Fruit fly (Drosophila melanogaster) whole organism, embryonic: ENCODE measurements around the gene ps.

Source experiments
- Ada2b ChIP-seq: fragments of 200-800 bp; sonication (Bioruptor generic); IDR thresholded peaks from 2 replicates; pipeline ENCODE4 v1.3.6; 2022; ENCODE audit warnings: missing biosample characterization, missing genetic modification characterization
- CG10209 ChIP-seq: fragments of 200-800 bp; sonication (Bioruptor generic); optimal IDR thresholded peaks from 3 replicates; lab custom pipeline; 2017; ENCODE audit warnings: missing biosample characterization, mild to moderate bottlenecking, missing genetic modification characterization, missing genetic modification reagents
- CG10267 ChIP-seq: fragments of 200-800 bp; sonication (Bioruptor generic); optimal IDR thresholded peaks from 2 replicates; lab custom pipeline; 2018; ENCODE audit warnings: missing biosample characterization, mild to moderate bottlenecking, missing genetic modification characterization, moderate library complexity
- CG10959 ChIP-seq: fragments of 200-800 bp; sonication (Bioruptor generic); IDR thresholded peaks from 2 replicates; pipeline ENCODE4 v1.3.6; 2022; ENCODE audit warnings: missing biosample characterization, missing genetic modification characterization
- CG11723 ChIP-seq: fragments of 200-800 bp; sonication (Bioruptor generic); optimal IDR thresholded peaks from 2 replicates; lab custom pipeline; 2017; ENCODE audit warnings: missing biosample characterization, mild to moderate bottlenecking, missing genetic modification characterization
- CG12071 ChIP-seq: fragments of 200-800 bp; sonication (Bioruptor generic); optimal IDR thresholded peaks from 3 replicates; lab custom pipeline; 2018; ENCODE audit warnings: missing biosample characterization, mild to moderate bottlenecking, missing genetic modification characterization
- CG13775 ChIP-seq: fragments of 200-800 bp; sonication (Bioruptor generic); optimal IDR thresholded peaks from 3 replicates; lab custom pipeline; 2017; ENCODE audit warnings: missing biosample characterization, mild to moderate bottlenecking, missing genetic modification characterization
- CG15073 ChIP-seq: fragments of 200-800 bp; sonication (Bioruptor generic); optimal IDR thresholded peaks from 2 replicates; lab custom pipeline; 2016; ENCODE audit warnings: missing biosample characterization, missing genetic modification characterization
- CG16815 ChIP-seq: fragments of 200-800 bp; sonication (Bioruptor generic); optimal IDR thresholded peaks from 3 replicates; lab custom pipeline; 2017; ENCODE audit warnings: missing biosample characterization, mild to moderate bottlenecking, missing genetic modification characterization
- CG16863 ChIP-seq: fragments of 200-800 bp; sonication (Bioruptor generic); optimal IDR thresholded peaks from 3 replicates; lab custom pipeline; 2016; ENCODE audit warnings: missing biosample characterization, missing genetic modification characterization
- CG17361 ChIP-seq: fragments of 200-800 bp; sonication (Bioruptor generic); IDR thresholded peaks from 3 replicates; pipeline ENCODE4 v1.3.6; 2022; ENCODE audit warnings: missing biosample characterization, missing genetic modification characterization
- CG18599 ChIP-seq: fragments of 200-800 bp; sonication (Bioruptor generic); optimal IDR thresholded peaks from 3 replicates; lab custom pipeline; 2017; ENCODE audit warnings: missing biosample characterization, missing genetic modification characterization, mild to moderate bottlenecking, moderate library complexity, missing genetic modification reagents
- CG3065 ChIP-seq: fragments of 200-800 bp; sonication (Bioruptor generic); optimal IDR thresholded peaks from 2 replicates; lab custom pipeline; 2016; ENCODE audit warnings: missing biosample characterization, missing genetic modification characterization
- CG3407 ChIP-seq: fragments of 200-800 bp; sonication (Bioruptor generic); optimal IDR thresholded peaks from 2 replicates; lab custom pipeline; 2018; ENCODE audit warnings: missing biosample characterization, mild to moderate bottlenecking, missing genetic modification characterization
- CG6813 ChIP-seq: fragments of 200-800 bp; sonication (Bioruptor generic); optimal IDR thresholded peaks from 2 replicates; lab custom pipeline; 2017; ENCODE audit warnings: missing biosample characterization, missing genetic modification characterization, mild to moderate bottlenecking, moderate library complexity, missing genetic modification reagents
- CG7839 ChIP-seq: fragments of 200-800 bp; sonication (Bioruptor generic); optimal IDR thresholded peaks from 3 replicates; lab custom pipeline; 2018; ENCODE audit warnings: missing biosample characterization, mild to moderate bottlenecking, missing genetic modification characterization, moderate library complexity
- CG7987 ChIP-seq: fragments of 200-800 bp; sonication (Bioruptor generic); optimal IDR thresholded peaks from 2 replicates; lab custom pipeline; 2018; ENCODE audit warnings: missing biosample characterization, mild to moderate bottlenecking, missing genetic modification characterization, moderate library complexity
- CG8765 ChIP-seq: fragments of 200-800 bp; sonication (Bioruptor generic); IDR thresholded peaks from 2 replicates; pipeline ENCODE4 v1.3.6; 2022; ENCODE audit warnings: missing biosample characterization, missing genetic modification characterization
- CG8944 ChIP-seq: fragments of 200-800 bp; sonication (Bioruptor generic); optimal IDR thresholded peaks from 3 replicates; lab custom pipeline; 2016; ENCODE audit warnings: missing biosample characterization, missing genetic modification characterization
- CG9437 ChIP-seq: fragments of 200-800 bp; sonication (Bioruptor generic); optimal IDR thresholded peaks from 2 replicates; lab custom pipeline; 2018; ENCODE audit warnings: missing biosample characterization, mild to moderate bottlenecking, missing genetic modification characterization
- CG9817 ChIP-seq: fragments of 200-800 bp; sonication (Bioruptor generic); optimal IDR thresholded peaks from 2 replicates; lab custom pipeline; 2018; ENCODE audit warnings: missing biosample characterization, mild to moderate bottlenecking, missing genetic modification characterization, moderate library complexity
- CTCF ChIP-seq: fragments of 200-800 bp; sonication (Bioruptor generic); optimal IDR thresholded peaks from 2 replicates; lab custom pipeline; 2017; ENCODE audit warnings: missing biosample characterization, mild to moderate bottlenecking, missing genetic modification characterization, moderate library complexity
- CkIIα-i1 ChIP-seq: fragments of 200-800 bp; sonication (Bioruptor generic); IDR thresholded peaks from 2 replicates; pipeline ENCODE4 v1.3.6; 2022; ENCODE audit warnings: missing biosample characterization, missing genetic modification characterization
- CrebB ChIP-seq: fragments of 200-800 bp; sonication (Bioruptor generic); optimal IDR thresholded peaks from 3 replicates; lab custom pipeline; 2018; ENCODE audit warnings: missing biosample characterization, mild to moderate bottlenecking, missing genetic modification characterization
- HLH4C ChIP-seq: fragments of 200-800 bp; sonication (Bioruptor generic); IDR thresholded peaks from 3 replicates; pipeline ENCODE4 v1.3.6; 2022; ENCODE audit warnings: missing biosample characterization, missing genetic modification characterization; ENCODE audit not compliant: partially characterized antibody
- Hr78 ChIP-seq, 2 experiments: fragments of 200-800 bp in 1 of 2; fragments of >200 bp in 1 of 2; sonication (Bioruptor generic) in 1 of 2; optimal IDR thresholded peaks; 2 replicates each; lab custom pipeline; 2017 to 2019; ENCODE audit warnings: missing biosample characterization in 2 of 2, missing genetic modification characterization in 2 of 2, mild to moderate bottlenecking in 1 of 2, moderate library complexity in 1 of 2
- Nf-YC ChIP-seq: fragments of 200-800 bp; optimal IDR thresholded peaks from 3 replicates; lab custom pipeline; 2019; ENCODE audit warnings: missing biosample characterization, mild to moderate bottlenecking, missing genetic modification characterization, moderate library complexity
- Rfx ChIP-seq: fragments of 200-800 bp; sonication (Bioruptor generic); IDR thresholded peaks from 2 replicates; pipeline ENCODE4 v1.3.6; 2022; ENCODE audit warnings: missing biosample characterization, missing genetic modification characterization
- Xrp1 ChIP-seq: fragments of 200-800 bp; sonication (Bioruptor generic); IDR thresholded peaks from 2 replicates; pipeline ENCODE4 v1.3.6; 2022; ENCODE audit warnings: missing biosample characterization, missing genetic modification characterization
- ase ChIP-seq: fragments of 200-800 bp; sonication (Bioruptor generic); IDR thresholded peaks from 3 replicates; pipeline ENCODE4 v1.3.6; 2022; ENCODE audit warnings: missing biosample characterization, missing genetic modification characterization
- az2 ChIP-seq: fragments of 200-800 bp; sonication (Bioruptor generic); optimal IDR thresholded peaks from 3 replicates; lab custom pipeline; 2016; ENCODE audit warnings: missing biosample characterization, missing genetic modification characterization
- bigmax ChIP-seq: fragments of 200-800 bp; sonication (Bioruptor generic); optimal IDR thresholded peaks from 2 replicates; lab custom pipeline; 2018; ENCODE audit warnings: missing biosample characterization, mild to moderate bottlenecking, missing genetic modification characterization
- btn ChIP-seq: fragments of 200-800 bp; sonication (Bioruptor generic); optimal IDR thresholded peaks from 2 replicates; lab custom pipeline; 2016; ENCODE audit warnings: missing biosample characterization, missing genetic modification characterization
- cato ChIP-seq: fragments of 200-800 bp; sonication (Bioruptor generic); optimal IDR thresholded peaks from 2 replicates; lab custom pipeline; 2016; ENCODE audit warnings: missing biosample characterization, missing genetic modification characterization, borderline replicate concordance
- caup ChIP-seq: fragments of 200-800 bp; sonication (Bioruptor generic); optimal IDR thresholded peaks from 3 replicates; lab custom pipeline; 2017; ENCODE audit warnings: missing biosample characterization, mild to moderate bottlenecking, missing genetic modification characterization, moderate library complexity; ENCODE audit not compliant: severe bottlenecking
- cwo ChIP-seq: fragments of 200-800 bp; sonication (Bioruptor generic); optimal IDR thresholded peaks from 3 replicates; lab custom pipeline; 2017; ENCODE audit warnings: missing biosample characterization, missing genetic modification characterization, mild to moderate bottlenecking, moderate library complexity, missing genetic modification reagents
- gsb ChIP-seq: fragments of 200-800 bp; sonication (Bioruptor generic); IDR thresholded peaks from 2 replicates; pipeline ENCODE4 v1.3.6; 2022; ENCODE audit warnings: missing biosample characterization, missing genetic modification characterization
- h ChIP-seq: fragments of >200 bp; optimal IDR thresholded peaks from 2 replicates; lab custom pipeline; 2017
- inv ChIP-seq: fragments of 200-800 bp; sonication (Bioruptor generic); IDR thresholded peaks from 2 replicates; pipeline ENCODE4 v1.3.6; 2022; ENCODE audit warnings: missing biosample characterization, missing genetic modification characterization; ENCODE audit not compliant: partially characterized antibody
- ken ChIP-seq: fragments of 200-800 bp; sonication (Bioruptor generic); IDR thresholded peaks from 3 replicates; pipeline ENCODE4 v1.3.6; 2022; ENCODE audit warnings: missing biosample characterization, missing genetic modification characterization
- nmo ChIP-seq: fragments of 200-800 bp; sonication (Bioruptor generic); optimal IDR thresholded peaks from 2 replicates; lab custom pipeline; 2018; ENCODE audit warnings: missing biosample characterization, mild to moderate bottlenecking, missing genetic modification characterization, moderate library complexity
- oc ChIP-seq: fragments of 200-800 bp; sonication (Bioruptor generic); optimal IDR thresholded peaks from 2 replicates; lab custom pipeline; 2018; ENCODE audit warnings: missing biosample characterization, mild to moderate bottlenecking, missing genetic modification characterization, moderate library complexity
- phol ChIP-seq: fragments of 200-800 bp; sonication (Bioruptor generic); optimal IDR thresholded peaks from 3 replicates; lab custom pipeline; 2018; ENCODE audit warnings: missing biosample characterization, mild to moderate bottlenecking, missing genetic modification characterization, moderate library complexity
- pnt ChIP-seq: fragments of 200-800 bp; sonication (Bioruptor generic); optimal IDR thresholded peaks from 3 replicates; lab custom pipeline; 2016; ENCODE audit warnings: missing biosample characterization, missing genetic modification characterization
- sens ChIP-seq: fragments of 200-800 bp; sonication (Bioruptor generic); peaks from one replicate; lab custom pipeline; 2016; ENCODE audit warnings: missing biosample characterization, missing genetic modification characterization
- slou ChIP-seq: fragments of 200-800 bp; sonication (Bioruptor generic); optimal IDR thresholded peaks from 3 replicates; lab custom pipeline; 2016; ENCODE audit warnings: missing biosample characterization, missing genetic modification characterization
- sna ChIP-seq: fragments of 200-800 bp; sonication (Bioruptor generic); IDR thresholded peaks from 2 replicates; pipeline ENCODE4 v1.3.6; 2022; ENCODE audit warnings: missing biosample characterization, missing genetic modification characterization; ENCODE audit not compliant: partially characterized antibody
- sug ChIP-seq: fragments of 200-800 bp; optimal IDR thresholded peaks from 2 replicates; lab custom pipeline; 2019; ENCODE audit warnings: missing biosample characterization, mild to moderate bottlenecking, missing genetic modification characterization, moderate library complexity
- tio ChIP-seq: fragments of 200-800 bp; sonication (Bioruptor generic); optimal IDR thresholded peaks from 2 replicates; lab custom pipeline; 2017; ENCODE audit warnings: missing biosample characterization, missing genetic modification characterization, inconsistent platforms
- unc-4 ChIP-seq: fragments of 200-800 bp; sonication (Bioruptor generic); IDR thresholded peaks from 2 replicates; pipeline ENCODE4 v1.3.6; 2022; ENCODE audit warnings: missing biosample characterization, missing genetic modification characterization; ENCODE audit not compliant: partially characterized antibody
- wek ChIP-seq: fragments of 200-800 bp; sonication (Bioruptor generic); optimal IDR thresholded peaks from 3 replicates; lab custom pipeline; 2018; ENCODE audit warnings: missing biosample characterization, mild to moderate bottlenecking, missing genetic modification characterization, moderate library complexity

Gene ps

DNA sequence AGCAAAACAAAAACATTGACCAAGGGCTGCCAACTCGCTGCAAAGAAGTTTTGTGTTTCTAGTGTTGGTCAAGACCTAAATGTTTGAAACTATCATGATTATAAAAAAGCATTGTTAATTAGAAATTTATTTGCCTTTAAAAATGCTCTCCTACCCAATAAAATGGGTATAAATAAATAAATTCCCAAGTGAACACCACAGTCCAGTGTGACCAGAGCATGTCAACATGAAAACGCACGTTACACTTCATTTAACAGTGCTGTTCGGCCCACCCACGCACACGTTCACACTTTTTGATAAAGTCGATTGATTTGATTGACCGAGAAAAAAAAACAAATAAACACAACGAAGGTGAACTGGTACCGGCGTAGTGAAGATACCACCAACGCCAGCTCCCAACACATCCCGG, 13.6 kb upstream of the ps start, which contains the start of the genes CG9356, BBIP1 and CG8135 (continued):
- TF ChIP-seq CG6813 (GFP tag; lab: Kevin White, UChicago) (no peak), CG10209 (GFP tag; lab: Kevin White, UChicago) (peak; percentile 52), CG11723 (GFP tag; lab: Kevin White, UChicago) (no peak), ken (GFP tag; lab: Robert Waterston, UW) (peak; percentile 66), caup (peak; percentile 59), pnt (GFP tag; lab: Kevin White, UChicago) (peak; percentile 67), CG9817 (tag; lab: Kevin White, UChicago) (peak; percentile 33), ase (GFP tag; lab: Robert Waterston, UW) (no peak), HLH4C (GFP tag; lab: Robert Waterston, UW) (no peak), inv (no peak), CG17361 (GFP tag; lab: Robert Waterston, UW) (no peak; the same call in 1 of the 3 replicates), CG7987 (GFP tag; lab: Kevin White, UChicago) (peak; percentile 23), slou (peak; percentile 46), CG3065 (GFP tag; lab: Kevin White, UChicago) (peak; percentile 64), Xrp1 (peak; percentile 75), Hr78 (GFP tag; optimal IDR thresholded peaks at IDR 0.05; lab: Kevin White, UChicago) (no peak), CG7839 (tag; lab: Kevin White, UChicago) (no peak), Rfx (peak; percentile 55), sna (GFP tag; lab: Robert Waterston, UW) (no peak), cwo (GFP tag; lab: Kevin White, UChicago) (peak; percentile 26), sens (GFP tag; lab: Kevin White, UChicago) (peak; percentile 98), CrebB (tag; lab: Kevin White, UChicago) (peak; percentile 49), CG9437 (GFP tag; lab: Kevin White, UChicago) (no peak), CG8765 (GFP tag; lab: Robert Waterston, UW) (peak; percentile 40; the same call in 1 of the 2 replicates), unc-4 (GFP tag; lab: Robert Waterston, UW) (peak; percentile 57; the same call in 1 of the 2 replicates), CG3407 (GFP tag; lab: Kevin White, UChicago) (peak; percentile 45), tio (GFP tag; lab: Kevin White, UChicago) (no peak), wek (no peak), CG18599 (GFP tag; lab: Kevin White, UChicago) (peak; percentile 66), cato (GFP tag; lab: Kevin White, UChicago) (peak; percentile 68), CG16815 (peak; percentile 21), h (lab: Kevin White, UChicago) (no peak), CTCF (GFP tag; lab: Kevin White, UChicago) (peak; percentile 2), gsb (GFP tag; lab: Robert Waterston, UW) (no peak; the same call in 1 of the 2 replicates), CG12071 (no peak), nmo (GFP tag; lab: Kevin White, UChicago) (peak; percentile 81), bigmax (GFP tag; lab: Kevin White, UChicago) (no peak), CG13775 (GFP tag; lab: Kevin White, UChicago) (peak; percentile 72), oc (tag; lab: Kevin White, UChicago) (no peak), Nf-YC (tag; lab: Kevin White, UChicago) (no peak), az2 (peak; percentile 77), CG16863 (GFP tag; lab: Kevin White, UChicago) (peak; percentile 76), CG15073 (no peak), CG10267 (tag; lab: Kevin White, UChicago) (peak; percentile 99), CG10959 (GFP tag; lab: Robert Waterston, UW) (no peak), phol (peak; percentile 77), Ada2b (GFP tag; lab: Robert Waterston, UW) (peak; percentile 47; the same call in 1 of the 2 replicates), sug (tag; lab: Kevin White, UChicago) (no peak), CG8944 (GFP tag; lab: Kevin White, UChicago) (peak; percentile 85), btn (GFP tag; lab: Kevin White, UChicago) (peak; percentile 63), CkIIα-i1 (GFP tag; lab: Robert Waterston, UW) (no peak)
